Fruit fly (Drosophila melanogaster) whole organism, pupa: Measurements from ENCODE around the gene Mcm2.

Experiments used
- CG12605 ChIP-seq: fragments of 200-800 bp; sonication (Bioruptor generic); IDR thresholded peaks from 2 replicates; pipeline ENCODE4 v1.3.6; 2022; ENCODE audit warnings: missing biosample characterization, missing genetic modification characterization
- CG14655 ChIP-seq: fragments of 200-800 bp; sonication (Bioruptor generic); optimal IDR thresholded peaks from 3 replicates; lab custom pipeline; 2017; ENCODE audit warnings: mild to moderate bottlenecking, missing biosample characterization, missing genetic modification reagents, missing genetic modification characterization
- CG15710 ChIP-seq: fragments of 200-800 bp; sonication (Bioruptor generic); optimal IDR thresholded peaks from 2 replicates; lab custom pipeline; 2018; ENCODE audit warnings: missing biosample characterization, mild to moderate bottlenecking, missing genetic modification characterization, moderate library complexity
- CG9948 ChIP-seq: fragments of 200-800 bp; sonication (Bioruptor generic); optimal IDR thresholded peaks from 2 replicates; lab custom pipeline; 2018; ENCODE audit warnings: missing biosample characterization, mild to moderate bottlenecking, missing genetic modification characterization, moderate library complexity
- EcR ChIP-seq: fragments of 200-800 bp; sonication (Bioruptor generic); optimal IDR thresholded peaks from 3 replicates; lab custom pipeline; 2019; ENCODE audit warnings: missing biosample characterization, missing genetic modification characterization, mild to moderate bottlenecking, moderate library complexity, missing genetic modification reagents
- rn ChIP-seq: fragments of 200-800 bp; sonication (Bioruptor generic); IDR thresholded peaks from 2 replicates; pipeline ENCODE4 v1.3.6; 2022; ENCODE audit warnings: missing biosample characterization, missing genetic modification characterization

DNA sequence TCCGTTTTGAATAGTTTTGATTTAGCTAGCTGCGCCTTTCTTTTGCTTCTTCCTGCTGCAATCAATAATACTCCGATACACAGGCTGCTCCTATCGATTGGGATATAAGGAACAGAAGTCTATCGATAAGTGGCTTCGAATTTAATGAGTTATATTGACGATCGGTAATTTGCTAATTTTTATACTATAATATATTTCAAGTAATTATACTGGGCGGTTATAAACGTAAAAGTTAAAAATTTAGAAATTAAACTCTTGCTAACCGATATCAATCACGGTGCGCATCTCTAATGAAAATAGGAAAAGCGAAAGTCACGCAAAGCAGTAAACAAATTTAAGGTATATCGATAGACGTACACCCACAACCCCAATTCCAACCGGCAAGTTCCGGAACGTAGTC is 21.1 kb upstream of the Mcm2 start, which contains the start of the genes CG9636, CG18749 and CG33722:
- TF ChIP-seq CG9948 (tag; lab: Kevin White, UChicago) (no peak), CG14655 (GFP tag; lab: Kevin White, UChicago) (no peak), EcR (GFP tag; lab: Kevin White, UChicago) (peak; percentile 4), rn (GFP tag; lab: Robert Waterston, UW) (no peak), CG12605 (no peak), CG15710 (tag; lab: Kevin White, UChicago) (peak; percentile 58)
